Worm (Caenorhabditis elegans) whole organism, L1 larva: ENCODE data around the gene aptf-3.

ENCODE experiments used
- C04F5.9 ChIP-seq: sonication (generic microtip); optimal IDR thresholded peaks from 2 replicates; lab custom pipeline; 2016; ENCODE audit warnings: missing genetic modification characterization, missing compliant biosample characterization
- C16A3.4 ChIP-seq: fragments of 150-350 bp; optimal IDR thresholded peaks from 2 replicates; lab custom pipeline; 2014; ENCODE audit warnings: missing biosample characterization, missing genetic modification characterization
- F16B12.6 ChIP-seq: fragments of 150-350 bp; optimal IDR thresholded peaks from 2 replicates; lab custom pipeline; 2014; ENCODE audit warnings: missing biosample characterization, missing genetic modification characterization
- Y116A8C.19 ChIP-seq: sonication (generic microtip); optimal IDR thresholded peaks from 2 replicates; lab custom pipeline; 2016; ENCODE audit warnings: missing compliant biosample characterization, missing genetic modification characterization, borderline replicate concordance
- aha-1 ChIP-seq: fragments of 150-350 bp; optimal IDR thresholded peaks from 2 replicates; lab custom pipeline; 2014; ENCODE audit warnings: missing biosample characterization, missing genetic modification characterization
- aly-2 ChIP-seq: fragments of 150-350 bp; optimal IDR thresholded peaks from 2 replicates; lab custom pipeline; 2014; ENCODE audit warnings: missing biosample characterization, missing genetic modification characterization
- ceh-8 ChIP-seq: fragments of 200-800 bp; sonication (Bioruptor generic); optimal IDR thresholded peaks from 2 replicates; lab custom pipeline; 2018; ENCODE audit warnings: mild to moderate bottlenecking, missing genetic modification characterization, moderate library complexity, missing compliant biosample characterization
- ceh-82 ChIP-seq, 3 experiments: fragments of 150-350 bp in 1 of 3; sonication (generic microtip) in 2 of 3; optimal IDR thresholded peaks; 2 replicates each; lab custom pipeline; 2014 to 2017; ENCODE audit warnings: missing biosample characterization in 3 of 3, missing genetic modification characterization in 3 of 3
- ceh-90 ChIP-seq: sonication (generic microtip); optimal IDR thresholded peaks from 2 replicates; lab custom pipeline; 2016; ENCODE audit warnings: missing genetic modification characterization, missing compliant biosample characterization
- ces-1 ChIP-seq: fragments of 150-350 bp; optimal IDR thresholded peaks from 2 replicates; lab custom pipeline; 2014; ENCODE audit warnings: missing biosample characterization, missing genetic modification reagents, missing genetic modification characterization
- dpl-1 ChIP-seq, 3 experiments: fragments of 150-350 bp in 2 of 3; sonication (generic microtip) in 1 of 3; optimal IDR thresholded peaks; 2 replicates each; lab custom pipeline; 2014 to 2017; ENCODE audit warnings: missing biosample characterization in 3 of 3, missing genetic modification characterization in 3 of 3, missing genetic modification reagents in 3 of 3
- dsc-1 ChIP-seq: sonication (generic microtip); optimal IDR thresholded peaks from 2 replicates; lab custom pipeline; 2016; ENCODE audit warnings: mild to moderate bottlenecking, missing genetic modification characterization, missing compliant biosample characterization
- efl-1 ChIP-seq, 4 experiments: fragments of 150-350 bp; optimal IDR thresholded peaks in 3 of 4; peaks in 1 of 4; 1 replicate in 1 of 4; 2 replicates in 3 of 4; lab custom pipeline; 2014; ENCODE audit warnings: missing biosample characterization in 2 of 4, missing genetic modification characterization in 2 of 4, missing genetic modification reagents in 2 of 4
- egl-13 ChIP-seq: sonication (generic microtip); optimal IDR thresholded peaks from 2 replicates; lab custom pipeline; 2016; ENCODE audit warnings: missing genotype, missing genetic modification reagents, missing genetic modification characterization, missing compliant biosample characterization
- elt-2 ChIP-seq: sonication (generic microtip); optimal IDR thresholded peaks from 2 replicates; lab custom pipeline; 2016; ENCODE audit warnings: missing genetic modification characterization, mild to moderate bottlenecking, inconsistent platforms, missing compliant biosample characterization, missing genetic modification reagents
- elt-3 ChIP-seq, 6 experiments: fragments of 150-350 bp in 1 of 6; sonication (generic microtip); optimal IDR thresholded peaks; 2 replicates each; lab custom pipeline; 2017 to 2018; ENCODE audit warnings: missing biosample characterization in 6 of 6, missing genetic modification characterization in 6 of 6, inconsistent platforms in 1 of 6
- ets-5 ChIP-seq: fragments of 200-800 bp; sonication (Bioruptor generic); IDR thresholded peaks from 2 replicates; pipeline ENCODE4 v1.3.6; 2022; ENCODE audit warnings: missing genetic modification characterization, missing compliant biosample characterization
- fkh-10 ChIP-seq: sonication (generic microtip); optimal IDR thresholded peaks from 2 replicates; lab custom pipeline; 2017; ENCODE audit warnings: missing biosample characterization, missing genetic modification reagents, missing genetic modification characterization
- fkh-4 ChIP-seq: sonication (generic microtip); optimal IDR thresholded peaks from 2 replicates; lab custom pipeline; 2016; ENCODE audit warnings: missing compliant biosample characterization, missing genetic modification characterization, borderline replicate concordance
- hlh-4 ChIP-seq: sonication (generic microtip); optimal IDR thresholded peaks from 2 replicates; lab custom pipeline; 2016; ENCODE audit warnings: mild to moderate bottlenecking, missing genetic modification characterization, missing compliant biosample characterization
- hpl-2 ChIP-seq: fragments of 150-350 bp; optimal IDR thresholded peaks from 2 replicates; lab custom pipeline; 2014; ENCODE audit warnings: missing biosample characterization, missing genetic modification reagents, missing genetic modification characterization
- jun-1 ChIP-seq: fragments of 150-350 bp; optimal IDR thresholded peaks from 2 replicates; lab custom pipeline; 2014; ENCODE audit warnings: missing biosample characterization, missing genetic modification reagents, missing genetic modification characterization
- lin-13 ChIP-seq: fragments of 150-350 bp; optimal IDR thresholded peaks from 2 replicates; lab custom pipeline; 2014; ENCODE audit warnings: missing biosample characterization, missing genetic modification reagents, missing genetic modification characterization
- lin-15B ChIP-seq: fragments of 150-350 bp; sonication (generic microtip); optimal IDR thresholded peaks from 3 replicates; lab custom pipeline; 2014; ENCODE audit warnings: missing biosample characterization, missing genetic modification characterization
- lin-35 ChIP-seq, 2 experiments: fragments of 150-350 bp; optimal IDR thresholded peaks; 2 replicates each; lab custom pipeline; 2014; ENCODE audit warnings: missing biosample characterization in 2 of 2, missing genetic modification characterization in 2 of 2, missing genetic modification reagents in 2 of 2
- lir-3 ChIP-seq: sonication (generic microtip); optimal IDR thresholded peaks from 2 replicates; lab custom pipeline; 2016; ENCODE audit warnings: mild to moderate bottlenecking, missing genetic modification characterization, moderate library complexity, missing compliant biosample characterization; ENCODE audit not compliant: poor library complexity
- mab-9 ChIP-seq: fragments of 200-800 bp; sonication (Bioruptor generic); IDR thresholded peaks from 2 replicates; pipeline ENCODE4 v1.3.6; 2022; ENCODE audit warnings: missing genetic modification reagents, missing genetic modification characterization, missing compliant biosample characterization
- mdl-1 ChIP-seq, 2 experiments: fragments of 150-350 bp; optimal IDR thresholded peaks; 2 replicates each; lab custom pipeline; 2014 to 2017; ENCODE audit warnings: missing biosample characterization in 2 of 2, missing genetic modification characterization in 2 of 2, inconsistent platforms in 1 of 2
- mef-2 ChIP-seq: fragments of 150-350 bp; optimal IDR thresholded peaks from 2 replicates; lab custom pipeline; 2014; ENCODE audit warnings: missing biosample characterization, missing genetic modification characterization
- mep-1 ChIP-seq: fragments of 150-350 bp; optimal IDR thresholded peaks from 2 replicates; lab custom pipeline; 2014; ENCODE audit warnings: missing biosample characterization, missing genetic modification characterization
- nhr-12 ChIP-seq: sonication (generic microtip); optimal IDR thresholded peaks from 2 replicates; lab custom pipeline; 2017; ENCODE audit warnings: missing biosample characterization, missing genetic modification characterization
- nhr-28 ChIP-seq: fragments of 150-350 bp; optimal IDR thresholded peaks from 2 replicates; lab custom pipeline; 2014; ENCODE audit warnings: missing biosample characterization, missing genetic modification characterization
- nhr-76 ChIP-seq: sonication (generic microtip); optimal IDR thresholded peaks from 2 replicates; lab custom pipeline; 2017; ENCODE audit warnings: missing biosample characterization, missing genetic modification characterization
- nhr-84 ChIP-seq: sonication (generic microtip); optimal IDR thresholded peaks from 2 replicates; lab custom pipeline; 2017; ENCODE audit warnings: missing biosample characterization, missing genetic modification characterization
- nhr-90 ChIP-seq: sonication (generic microtip); optimal IDR thresholded peaks from 2 replicates; lab custom pipeline; 2016; ENCODE audit warnings: mild to moderate bottlenecking, missing genetic modification characterization, missing compliant biosample characterization; ENCODE audit not compliant: poor library complexity
- pag-3 ChIP-seq: sonication (generic microtip); optimal IDR thresholded peaks from 2 replicates; lab custom pipeline; 2017; ENCODE audit warnings: missing genetic modification characterization, mild to moderate bottlenecking, missing compliant biosample characterization, antibody characterized with exemption, borderline replicate concordance; ENCODE audit not compliant: insufficient read depth
- pax-3 ChIP-seq: fragments of 200-800 bp; sonication (Bioruptor generic); optimal IDR thresholded peaks from 2 replicates; lab custom pipeline; 2018; ENCODE audit warnings: mild to moderate bottlenecking, missing genetic modification characterization, moderate library complexity, missing compliant biosample characterization
- pqm-1 ChIP-seq: sonication (generic microtip); optimal IDR thresholded peaks from 3 replicates; lab custom pipeline; 2017; ENCODE audit warnings: missing biosample characterization, missing genetic modification characterization
- skn-1 ChIP-seq: fragments of 150-350 bp; optimal IDR thresholded peaks from 2 replicates; lab custom pipeline; 2014; ENCODE audit warnings: missing biosample characterization, missing genetic modification characterization
- sptf-1 ChIP-seq: fragments of 150-350 bp; optimal IDR thresholded peaks from 2 replicates; lab custom pipeline; 2014; ENCODE audit warnings: missing biosample characterization, missing genetic modification characterization
- swsn-7 ChIP-seq: sonication (generic microtip); optimal IDR thresholded peaks from 2 replicates; lab custom pipeline; 2016; ENCODE audit warnings: missing genetic modification characterization, missing compliant biosample characterization
- tlp-1 ChIP-seq: fragments of 150-350 bp; optimal IDR thresholded peaks from 2 replicates; lab custom pipeline; 2014; ENCODE audit warnings: missing biosample characterization, missing genetic modification characterization
- unc-30 ChIP-seq: sonication (generic microtip); optimal IDR thresholded peaks from 2 replicates; lab custom pipeline; 2017; ENCODE audit warnings: missing biosample characterization, missing genetic modification characterization
- unc-62 ChIP-seq: fragments of 150-350 bp; optimal IDR thresholded peaks from 2 replicates; lab custom pipeline; 2014; ENCODE audit warnings: missing biosample characterization, missing genetic modification reagents, missing genetic modification characterization
- unc-86 ChIP-seq: sonication (generic microtip); optimal IDR thresholded peaks from 2 replicates; lab custom pipeline; 2016; ENCODE audit warnings: missing genetic modification characterization, missing compliant biosample characterization
- xbp-1 ChIP-seq: sonication (generic microtip); optimal IDR thresholded peaks from 2 replicates; lab custom pipeline; 2016; ENCODE audit warnings: missing genetic modification characterization, missing compliant biosample characterization
- zag-1 ChIP-seq: fragments of 150-350 bp; optimal IDR thresholded peaks from 2 replicates; lab custom pipeline; 2014; ENCODE audit warnings: missing biosample characterization, missing genetic modification characterization
- zip-4 ChIP-seq: fragments of 200-800 bp; sonication (Bioruptor generic); optimal IDR thresholded peaks from 2 replicates; lab custom pipeline; 2018; ENCODE audit warnings: mild to moderate bottlenecking, missing genetic modification characterization, moderate library complexity, missing compliant biosample characterization
- ztf-11 ChIP-seq, 2 experiments: sonication (generic microtip); optimal IDR thresholded peaks; 2 replicates each; lab custom pipeline; 2016 to 2017; ENCODE audit warnings: missing genetic modification characterization in 2 of 2, missing biosample characterization in 1 of 2, missing compliant biosample characterization in 1 of 2

The aptf-3 gene

ce11 chrII:8546975-8547374, 47.0 kb upstream of the aptf-3 start (continued):
- peak; percentile 38 to 48 for TF ChIP-seq efl-1 (optimal IDR thresholded peaks at IDR 0.05; lab: Kevin White, UChicago)
- peak; percentile 20 to 95 for TF ChIP-seq efl-1 (GFP tag; optimal IDR thresholded peaks at IDR 0.05 in 1 of 2; lab: Kevin White, UChicago)
- TF ChIP-seq ceh-90 (tag; lab: Kevin White, UChicago) = no peak
- no peak for TF ChIP-seq xbp-1 (tag; lab: Kevin White, UChicago)
- no peak for TF ChIP-seq hpl-2 (GFP tag; lab: Kevin White, UChicago)
- no peak for TF ChIP-seq aha-1
- peak; percentile 17 for TF ChIP-seq elt-2 (tag; lab: Kevin White, UChicago)
- TF ChIP-seq F16B12.6 (tag; lab: Kevin White, UChicago) = no peak
- peak; percentile 44 for TF ChIP-seq nhr-90 (tag; lab: Kevin White, UChicago)
- TF ChIP-seq lin-13 (GFP tag; lab: Kevin White, UChicago) = no peak
- TF ChIP-seq egl-13 = no peak
- peak in 1 of 2 experiments; percentile 19 for TF ChIP-seq ztf-11 (tag; optimal IDR thresholded peaks at IDR 0.05; lab: Kevin White, UChicago)
- no peak for TF ChIP-seq nhr-28 (tag; lab: Kevin White, UChicago)
- no peak for TF ChIP-seq zip-4 (GFP tag; lab: Kevin White, UChicago)
- TF ChIP-seq tlp-1 (tag; lab: Kevin White, UChicago) = no peak
- TF ChIP-seq mdl-1 (tag; optimal IDR thresholded peaks at IDR 0.05; lab: Kevin White, UChicago) = peak in 1 of 2 experiments; percentile 60
- no peak for TF ChIP-seq nhr-12
- TF ChIP-seq ceh-82 (tag; optimal IDR thresholded peaks at IDR 0.05; lab: Kevin White, UChicago) = peak; percentile 25 to 44 (median 28)
- peak in 1 of 6 experiments; percentile 19 for TF ChIP-seq elt-3 (tag; optimal IDR thresholded peaks at IDR 0.05; lab: Kevin White, UChicago)
- no peak for TF ChIP-seq nhr-84
- no peak for TF ChIP-seq fkh-4 (tag; lab: Kevin White, UChicago)
- TF ChIP-seq mab-9 (GFP tag; lab: Robert Waterston, UW) = no peak
- TF ChIP-seq dsc-1 (tag; lab: Kevin White, UChicago) = peak; percentile 27
- TF ChIP-seq skn-1 (tag; lab: Kevin White, UChicago) = peak; percentile 65
- TF ChIP-seq ets-5 (GFP tag; lab: Robert Waterston, UW) = no peak
- peak; percentile 78 for TF ChIP-seq C16A3.4 (tag; lab: Kevin White, UChicago)
- TF ChIP-seq fkh-10 (GFP tag; lab: Kevin White, UChicago) = no peak
- TF ChIP-seq mef-2 = no peak
- no peak for TF ChIP-seq C04F5.9 (tag; lab: Kevin White, UChicago)
- TF ChIP-seq unc-62 (GFP tag; lab: Kevin White, UChicago) = no peak
- peak; percentile 21 to 78 for TF ChIP-seq lin-35 (GFP tag; optimal IDR thresholded peaks at IDR 0.05; lab: Kevin White, UChicago)
- TF ChIP-seq ces-1 (GFP tag; lab: Kevin White, UChicago) = no peak
- no peak for TF ChIP-seq Y116A8C.19 (tag; lab: Kevin White, UChicago)
- peak; percentile 48 for TF ChIP-seq lir-3 (tag; lab: Kevin White, UChicago)
- TF ChIP-seq sptf-1 (tag; lab: Kevin White, UChicago) = no peak
- no peak for TF ChIP-seq lin-15B (tag; lab: Kevin White, UChicago)
- TF ChIP-seq aly-2 (tag; lab: Kevin White, UChicago) = peak; percentile 35
- TF ChIP-seq unc-86 = no peak
- no peak for TF ChIP-seq zag-1 (tag; lab: Kevin White, UChicago)
- TF ChIP-seq pax-3 (tag; lab: Kevin White, UChicago) = no peak
- TF ChIP-seq pqm-1 (tag; lab: Kevin White, UChicago) = no peak
- TF ChIP-seq ceh-8 (GFP tag; lab: Kevin White, UChicago) = no peak
- TF ChIP-seq swsn-7 = peak; percentile 25
- peak; percentile 66 for TF ChIP-seq mep-1 (tag; lab: Kevin White, UChicago)
- no peak for TF ChIP-seq pag-3 (tag; lab: Kevin White, UChicago)
- TF ChIP-seq unc-30 = no peak
- peak in 2 of 3 experiments; percentile 25 to 44 for TF ChIP-seq dpl-1 (GFP tag; optimal IDR thresholded peaks at IDR 0.05; lab: Kevin White, UChicago)
- TF ChIP-seq hlh-4 (tag; lab: Kevin White, UChicago) = no peak
- no peak for TF ChIP-seq jun-1 (tag; lab: Kevin White, UChicago)
- no peak for TF ChIP-seq nhr-76 (tag; lab: Kevin White, UChicago)
